Worm (Caenorhabditis elegans): ENCODE measurements around the gene moc-5.

moc-5 gene

ce11 chrX:9518719-9519118 is 47.1 kb downstream of the moc-5 start, which contains the start of gene C07B5.6:
C07B5.6 (plus strand) TSS chrX:9519019.
- TF ChIP-seq hlh-8 (tag; optimal IDR thresholded peaks at IDR 0.05) = no peak

- TF ChIP-seq K09A11.1 (tag; optimal IDR thresholded peaks at IDR 0.05; ENCODE audit: insufficient read depth) (no peak), lim-6 (tag; optimal IDR thresholded peaks at IDR 0.05) (no peak), pha-4 (tag; optimal IDR thresholded peaks at IDR 0.05) (no peak), syd-9 (tag; optimal IDR thresholded peaks at IDR 0.05) (no peak), ama-1 (optimal IDR thresholded peaks at IDR 0.05) (no peak), elt-2 (tag; optimal IDR thresholded peaks at IDR 0.05) (no peak), lin-11 (tag; optimal IDR thresholded peaks at IDR 0.05) (no peak), ceh-6 (GFP tag; optimal IDR thresholded peaks at IDR 0.05) (no peak), pros-1 (tag; optimal IDR thresholded peaks at IDR 0.05) (no peak), ztf-16 (tag; optimal IDR thresholded peaks at IDR 0.05) (no peak), sox-2 (GFP tag; IDR thresholded peaks at IDR 0.05) (no peak), gmeb-2 (tag; optimal IDR thresholded peaks at IDR 0.05) (no peak), unc-55 (GFP tag; optimal IDR thresholded peaks at IDR 0.05) (no peak), C08G9.2 (tag; optimal IDR thresholded peaks at IDR 0.05) (no peak)
Measured at ce11 chrX:9517106-9517505, 48.7 kb downstream of the moc-5 start, which contains the start of gene C07B5.2. C07B5.2 (minus strand) TSS chrX:9517206.

- TF ChIP-seq unc-86 (tag; optimal IDR thresholded peaks at IDR 0.05) = no peak
- no peak for TF ChIP-seq hlh-8 (tag; optimal IDR thresholded peaks at IDR 0.05)
- no peak for TF ChIP-seq nhr-232 (tag; optimal IDR thresholded peaks at IDR 0.05)
- TF ChIP-seq syd-9 (tag; optimal IDR thresholded peaks at IDR 0.05) = no peak
- no peak for TF ChIP-seq pax-1 (tag; optimal IDR thresholded peaks at IDR 0.05)
- TF ChIP-seq unc-55 (GFP tag; optimal IDR thresholded peaks at IDR 0.05) = no peak
- TF ChIP-seq sox-4 (tag; optimal IDR thresholded peaks at IDR 0.05) = no peak
- no peak for TF ChIP-seq hlh-30 (tag; optimal IDR thresholded peaks at IDR 0.05; ENCODE audit: insufficient read depth)
Measured at ce11 chrX:9512457-9512856, 53.3 kb downstream of the moc-5 start.
